Worm (Caenorhabditis elegans) whole organism, mixed stage, embryonic: ENCODE data around the gene bgal-2.

Source experiments
- lsy-2 ChIP-seq: fragments of 150-350 bp; optimal IDR thresholded peaks from 2 replicates; lab custom pipeline; 2014; ENCODE audit warnings: missing biosample characterization, missing genetic modification characterization
- nhr-12 ChIP-seq: fragments of 150-350 bp; optimal IDR thresholded peaks from 2 replicates; lab custom pipeline; 2014; ENCODE audit warnings: missing biosample characterization, missing genetic modification characterization
- nhr-28 ChIP-seq: fragments of 150-350 bp; optimal IDR thresholded peaks from 2 replicates; lab custom pipeline; 2014; ENCODE audit warnings: missing biosample characterization, missing genetic modification characterization
- sem-2 ChIP-seq: fragments of 200-800 bp; sonication (Bioruptor generic); optimal IDR thresholded peaks from 2 replicates; lab custom pipeline; 2018; ENCODE audit warnings: mild to moderate bottlenecking, missing genetic modification characterization, missing compliant biosample characterization
- unc-39 ChIP-seq: fragments of 150-350 bp; optimal IDR thresholded peaks from 2 replicates; lab custom pipeline; 2014; ENCODE audit warnings: missing biosample characterization, missing genetic modification characterization

DNA sequence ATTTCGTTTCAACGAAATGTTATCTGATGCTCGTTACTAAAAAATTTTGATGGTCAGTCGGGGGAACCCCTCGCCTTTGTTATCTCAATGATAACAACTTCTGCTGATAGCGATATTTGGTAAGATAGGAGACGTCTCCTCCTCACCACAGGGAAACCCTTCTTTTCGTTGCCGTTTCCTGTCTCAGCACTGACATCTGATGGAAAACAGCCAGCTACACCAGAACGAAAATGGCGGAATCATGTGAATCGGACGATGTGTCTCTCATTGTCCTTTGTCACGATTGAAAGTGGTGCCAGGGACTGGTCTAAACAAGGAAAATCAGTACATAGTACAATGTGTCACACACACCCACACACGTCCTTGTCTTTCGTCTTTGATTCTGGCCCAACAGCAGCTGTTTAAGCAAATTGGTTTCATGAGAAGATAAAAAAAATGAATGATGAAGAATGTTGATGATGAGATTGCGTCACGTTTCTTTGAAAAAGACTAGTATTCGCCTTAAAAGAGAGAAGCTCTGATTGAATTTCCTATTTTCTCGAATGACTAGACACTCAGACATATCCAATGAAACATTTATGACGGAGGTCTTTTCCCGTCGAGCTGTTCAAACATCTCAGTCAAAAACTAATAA, 47.7 kb upstream of the bgal-2 start:
- TF ChIP-seq sem-2 (GFP tag; lab: Kevin White, UChicago) (no peak), nhr-28 (tag; lab: Kevin White, UChicago) (no peak), lsy-2 (no peak), nhr-12 (no peak), unc-39 (tag; lab: Kevin White, UChicago) (no peak)
